Worm (Caenorhabditis elegans) whole organism, L2 larva: ENCODE data around the gene srbc-19.

Experiments used
- alr-1 ChIP-seq: fragments of 150-350 bp; optimal IDR thresholded peaks from 2 replicates; lab custom pipeline; 2014; ENCODE audit warnings: missing biosample characterization, missing genetic modification characterization
- egl-27 ChIP-seq: sonication (generic microtip); optimal IDR thresholded peaks from 3 replicates; lab custom pipeline; 2017; ENCODE audit warnings: missing biosample characterization, missing genetic modification reagents, missing genetic modification characterization
- nhr-25 ChIP-seq: fragments of 150-350 bp; sonication (generic microtip); optimal IDR thresholded peaks from 3 replicates; lab custom pipeline; 2014; ENCODE audit warnings: missing biosample characterization, missing genetic modification characterization
- unc-39 ChIP-seq: fragments of 150-350 bp; optimal IDR thresholded peaks from 2 replicates; lab custom pipeline; 2014; ENCODE audit warnings: missing biosample characterization, missing genetic modification characterization

- TF ChIP-seq alr-1 (no peak), egl-27 (tag; lab: Kevin White, UChicago) (no peak), unc-39 (tag; lab: Kevin White, UChicago) (no peak), nhr-25 (tag; lab: Kevin White, UChicago) (no peak)
Observed at ce11 chrV:2204080-2204479, 37.5 kb upstream of the srbc-19 start, which contains the start of gene cyp-33C12.
